Worm (Caenorhabditis elegans) whole organism, mixed stage, embryonic: ENCODE data around the gene clpr-2.
A peak's percentile ranks its signal among the peaks of the same experiment; 100 is the strongest.

Experiments
- elt-1 ChIP-seq: sonication (generic microtip); optimal IDR thresholded peaks from 2 replicates; lab custom pipeline; 2017; ENCODE audit warnings: missing genetic modification characterization, mild to moderate bottlenecking, missing compliant biosample characterization, antibody characterized with exemption, moderate library complexity, borderline replicate concordance; ENCODE audit not compliant: insufficient read depth
- mls-2 ChIP-seq: sonication (generic microtip); optimal IDR thresholded peaks from 2 replicates; lab custom pipeline; 2016; ENCODE audit warnings: mild to moderate bottlenecking, missing genetic modification characterization, moderate library complexity, missing compliant biosample characterization
- pha-4 ChIP-seq: fragments of 150-350 bp; optimal IDR thresholded peaks from 2 replicates; lab custom pipeline; 2018; ENCODE audit warnings: missing biosample characterization, missing genetic modification reagents, missing genetic modification characterization

DNA sequence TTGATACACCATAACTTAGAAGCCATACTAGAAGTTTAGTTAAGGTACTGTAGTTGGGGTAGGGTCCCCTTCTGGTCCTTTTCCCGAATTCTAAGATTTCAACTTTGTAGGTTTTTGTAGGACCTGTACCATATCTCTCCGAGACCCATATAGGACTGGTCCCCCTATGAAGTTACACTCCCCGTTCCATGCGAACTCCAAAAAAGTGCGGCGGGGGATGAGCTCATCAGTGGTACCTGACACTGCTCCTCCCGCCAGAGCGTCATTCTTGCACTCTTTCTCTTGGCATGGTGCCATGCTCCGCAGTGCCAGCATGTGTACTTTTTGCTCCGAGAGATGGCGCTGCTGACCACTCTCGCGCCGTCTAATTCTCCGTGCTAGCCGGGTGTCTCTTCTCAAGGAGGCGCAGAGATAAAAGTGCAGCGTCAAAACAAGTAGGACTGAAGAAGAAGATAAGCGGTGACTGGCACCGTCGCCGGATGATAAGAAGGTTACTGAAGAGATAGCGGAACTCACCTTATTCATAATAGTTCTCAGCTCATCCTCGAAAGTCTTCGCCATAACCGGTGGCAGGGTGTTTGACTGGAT, 19.2 kb upstream of the clpr-2 start:
- TF ChIP-seq mls-2 (tag; lab: Kevin White, UChicago) (no peak), elt-1 (tag; lab: Kevin White, UChicago) (peak; percentile 23), pha-4 (peak; percentile 11)
